Fruit fly (Drosophila melanogaster) whole organism, pupa: ENCODE data around the gene CG15514.

ENCODE experiments used
- CG34367 ChIP-seq: fragments of 200-800 bp; sonication (Bioruptor generic); optimal IDR thresholded peaks from 2 replicates; lab custom pipeline; 2018; ENCODE audit warnings: missing biosample characterization, mild to moderate bottlenecking, missing genetic modification characterization
- CG8159 ChIP-seq: fragments of 200-800 bp; sonication (Bioruptor generic); optimal IDR thresholded peaks from 3 replicates; lab custom pipeline; 2018; ENCODE audit warnings: missing biosample characterization, mild to moderate bottlenecking, missing genetic modification characterization, moderate library complexity
- Pif1B ChIP-seq: fragments of 200-800 bp; sonication (Bioruptor generic); optimal IDR thresholded peaks from 3 replicates; lab custom pipeline; 2016; ENCODE audit warnings: missing biosample characterization, missing genetic modification characterization

dm6 chr3R:29903775-29904356, 42.6 kb upstream of the CG15514 start, which contains the start of gene CG15517:
- no peak for TF ChIP-seq CG8159 (tag; lab: Kevin White, UChicago)
- no peak for TF ChIP-seq Pif1B (GFP tag; lab: Kevin White, UChicago)
- no peak for TF ChIP-seq CG34367 (tag; lab: Kevin White, UChicago)
